Worm (Caenorhabditis elegans): ENCODE results near the gene scl-24.

ce11 chrV:17436492-17436891 lies 49.6 kb upstream of the scl-24 start, which contains the start of gene F20E11.18:
- TF ChIP-seq him-1 (tag; optimal IDR thresholded peaks at IDR 0.05) (no peak), dao-5 (tag; optimal IDR thresholded peaks at IDR 0.05) (no peak), W03F9.2 (tag; optimal IDR thresholded peaks at IDR 0.05) (no peak)
